Worm (Caenorhabditis elegans) whole organism, L4 larva: ENCODE data around the gene nhr-50.
A peak's percentile ranks its signal among the peaks of the same experiment; 100 is the strongest.

ENCODE experiments used
- F37D6.2 ChIP-seq: sonication (generic microtip); optimal IDR thresholded peaks from 2 replicates; lab custom pipeline; 2016; ENCODE audit warnings: mild to moderate bottlenecking, missing genetic modification characterization, missing compliant biosample characterization
- R02D3.7 ChIP-seq: fragments of 150-350 bp; sonication (generic microtip); optimal IDR thresholded peaks from 3 replicates; lab custom pipeline; 2014; ENCODE audit warnings: missing biosample characterization, missing genetic modification characterization
- Y105C5A.15 ChIP-seq: fragments of 200-800 bp; sonication (Bioruptor generic); IDR thresholded peaks from 2 replicates; pipeline ENCODE4 v1.3.6; 2022; ENCODE audit warnings: missing genetic modification characterization, missing compliant biosample characterization
- Y75B8A.6 ChIP-seq: fragments of 200-800 bp; sonication (Bioruptor generic); IDR thresholded peaks from 2 replicates; pipeline ENCODE4 v1.3.6; 2022; ENCODE audit warnings: missing genetic modification reagents, missing genetic modification characterization, missing compliant biosample characterization
- aha-1 ChIP-seq: fragments of 150-350 bp; peaks from one replicate; lab custom pipeline; 2014; ENCODE audit warnings: missing biosample characterization, missing genetic modification characterization
- ama-1 ChIP-seq: fragments of 150-350 bp; optimal IDR thresholded peaks from 2 replicates; lab custom pipeline; 2014; ENCODE audit warnings: inconsistent platforms, mixed read lengths
- arid-1 ChIP-seq: fragments of 200-800 bp; sonication (Bioruptor generic); conservative IDR thresholded peaks from 2 replicates; pipeline ENCODE4 v1.3.6; 2022; ENCODE audit warnings: missing genetic modification reagents, missing genetic modification characterization, missing compliant biosample characterization
- attf-4 ChIP-seq: sonication (generic microtip); optimal IDR thresholded peaks from 3 replicates; lab custom pipeline; 2017; ENCODE audit warnings: missing biosample characterization, missing genetic modification characterization
- ces-1 ChIP-seq: fragments of 150-350 bp; sonication (generic microtip); optimal IDR thresholded peaks from 4 replicates; lab custom pipeline; 2014; ENCODE audit warnings: missing biosample characterization, missing genetic modification reagents, missing genetic modification characterization
- cey-2 ChIP-seq: sonication (generic microtip); optimal IDR thresholded peaks from 3 replicates; lab custom pipeline; 2017; ENCODE audit warnings: missing genetic modification characterization, mild to moderate bottlenecking, missing compliant biosample characterization, antibody characterized with exemption, borderline replicate concordance; ENCODE audit not compliant: insufficient read depth
- daf-16 ChIP-seq, 3 experiments: sonication (generic microtip); optimal IDR thresholded peaks; 2 replicates each; lab custom pipeline; 2016 to 2017; ENCODE audit warnings: missing genetic modification characterization in 3 of 3, missing genetic modification reagents in 3 of 3, mild to moderate bottlenecking in 2 of 3, missing compliant biosample characterization in 2 of 3, missing biosample characterization in 1 of 3, moderate library complexity in 1 of 3
- daf-19 ChIP-seq: fragments of 200-800 bp; sonication (Bioruptor generic); conservative IDR thresholded peaks from 2 replicates; pipeline ENCODE4 v1.3.6; 2022; ENCODE audit warnings: missing genetic modification characterization, missing compliant biosample characterization
- daf-8 ChIP-seq: fragments of 200-800 bp; sonication (Bioruptor generic); IDR thresholded peaks from 2 replicates; pipeline ENCODE4 v1.3.6; 2022; ENCODE audit warnings: missing genetic modification characterization, missing compliant biosample characterization
- dmd-6 ChIP-seq: fragments of 200-800 bp; sonication (Bioruptor generic); IDR thresholded peaks from 2 replicates; pipeline ENCODE4 v1.3.6; 2022; ENCODE audit warnings: missing genetic modification reagents, missing genetic modification characterization, missing compliant biosample characterization
- dmd-9 ChIP-seq: fragments of 200-800 bp; sonication (Bioruptor generic); IDR thresholded peaks from 2 replicates; pipeline ENCODE4 v1.3.6; 2022; ENCODE audit warnings: missing genetic modification reagents, missing genetic modification characterization, missing compliant biosample characterization
- dpl-1 ChIP-seq: fragments of 150-350 bp; optimal IDR thresholded peaks from 2 replicates; lab custom pipeline; 2014; ENCODE audit warnings: missing biosample characterization, missing genetic modification reagents, missing genetic modification characterization
- dve-1 ChIP-seq: sonication (generic microtip); optimal IDR thresholded peaks from 2 replicates; lab custom pipeline; 2017; ENCODE audit warnings: antibody characterized with exemption, mild to moderate bottlenecking, missing genetic modification characterization, missing compliant biosample characterization; ENCODE audit not compliant: insufficient read depth
- egl-27 ChIP-seq: sonication (generic microtip); optimal IDR thresholded peaks from 3 replicates; lab custom pipeline; 2017; ENCODE audit warnings: missing biosample characterization, missing genetic modification reagents, missing genetic modification characterization
- gei-8 ChIP-seq: fragments of 200-800 bp; sonication (Bioruptor generic); optimal IDR thresholded peaks from 2 replicates; lab custom pipeline; 2018; ENCODE audit warnings: mild to moderate bottlenecking, missing genetic modification characterization, missing compliant biosample characterization
- hlh-30 ChIP-seq: sonication (generic microtip); optimal IDR thresholded peaks from 2 replicates; lab custom pipeline; 2017; ENCODE audit warnings: antibody characterized with exemption, mild to moderate bottlenecking, missing genetic modification characterization, missing compliant biosample characterization; ENCODE audit not compliant: insufficient read depth
- jun-1 ChIP-seq: fragments of 150-350 bp; optimal IDR thresholded peaks from 2 replicates; lab custom pipeline; 2014; ENCODE audit warnings: missing biosample characterization, missing genetic modification reagents, missing genetic modification characterization
- lin-1 ChIP-seq: fragments of 200-800 bp; sonication (Bioruptor generic); IDR thresholded peaks from 2 replicates; pipeline ENCODE4 v1.3.6; 2022; ENCODE audit warnings: missing genetic modification reagents, missing genetic modification characterization, missing compliant biosample characterization
- lin-13 ChIP-seq: fragments of 150-350 bp; optimal IDR thresholded peaks from 2 replicates; lab custom pipeline; 2014; ENCODE audit warnings: missing biosample characterization, missing genetic modification reagents, missing genetic modification characterization
- lin-15B ChIP-seq: fragments of 150-350 bp; sonication (generic microtip); optimal IDR thresholded peaks from 3 replicates; lab custom pipeline; 2014; ENCODE audit warnings: missing biosample characterization, missing genetic modification characterization
- madf-5 ChIP-seq, 2 experiments: fragments of 200-800 bp; sonication (Bioruptor generic); IDR thresholded peaks; 2 replicates each; pipeline ENCODE4 v1.3.6; 2022; ENCODE audit warnings: missing compliant biosample characterization in 2 of 2, missing genetic modification characterization in 2 of 2
- mdl-1 ChIP-seq, 2 experiments: fragments of 150-350 bp in 1 of 2; sonication (generic microtip) in 1 of 2; optimal IDR thresholded peaks; 2 replicates each; lab custom pipeline; 2014 to 2017; ENCODE audit warnings: missing biosample characterization in 2 of 2, missing genetic modification characterization in 2 of 2
- mdt-29 ChIP-seq: fragments of 200-800 bp; sonication (Bioruptor generic); IDR thresholded peaks from 2 replicates; pipeline ENCODE4 v1.3.6; 2022; ENCODE audit warnings: missing genetic modification reagents, missing genetic modification characterization, missing compliant biosample characterization
- mxl-3 ChIP-seq: fragments of 200-800 bp; sonication (Bioruptor generic); optimal IDR thresholded peaks from 2 replicates; lab custom pipeline; 2018; ENCODE audit warnings: mild to moderate bottlenecking, missing genetic modification characterization, missing compliant biosample characterization
- nhr-11 ChIP-seq: fragments of 150-350 bp; optimal IDR thresholded peaks from 2 replicates; lab custom pipeline; 2014; ENCODE audit warnings: missing biosample characterization, missing genetic modification characterization
- nhr-237 ChIP-seq: sonication (generic microtip); optimal IDR thresholded peaks from 2 replicates; lab custom pipeline; 2017; ENCODE audit warnings: missing biosample characterization, missing genetic modification characterization
- nhr-25 ChIP-seq: sonication (generic microtip); optimal IDR thresholded peaks from 2 replicates; lab custom pipeline; 2017; ENCODE audit warnings: missing genetic modification characterization, mild to moderate bottlenecking, missing compliant biosample characterization, antibody characterized with exemption, moderate library complexity, borderline replicate concordance; ENCODE audit not compliant: insufficient read depth
- nhr-28 ChIP-seq: fragments of 150-350 bp; optimal IDR thresholded peaks from 2 replicates; lab custom pipeline; 2014; ENCODE audit warnings: missing biosample characterization, missing genetic modification characterization
- nhr-48 ChIP-seq: sonication (generic microtip); optimal IDR thresholded peaks from 2 replicates; lab custom pipeline; 2016; ENCODE audit warnings: mild to moderate bottlenecking, missing genetic modification characterization, missing compliant biosample characterization
- nhr-6 ChIP-seq: fragments of 150-350 bp; optimal IDR thresholded peaks from 2 replicates; lab custom pipeline; 2014; ENCODE audit warnings: missing biosample characterization, missing genetic modification characterization
- nhr-77 ChIP-seq: fragments of 150-350 bp; optimal IDR thresholded peaks from 2 replicates; lab custom pipeline; 2014; ENCODE audit warnings: missing biosample characterization, missing genetic modification characterization
- pha-4 ChIP-seq, 2 experiments: fragments of 150-350 bp in 1 of 2; fragments of 200-800 bp in 1 of 2; sonication (Bioruptor generic) in 1 of 2; IDR thresholded peaks in 1 of 2; optimal IDR thresholded peaks in 1 of 2; 2 replicates each; pipeline versions ENCODE4 v1.3.6 to Lab custom; 2014 to 2022; ENCODE audit warnings: missing genetic modification characterization in 2 of 2, missing genetic modification reagents in 2 of 2, missing biosample characterization in 1 of 2, missing compliant biosample characterization in 1 of 2
- pqm-1 ChIP-seq: sonication (generic microtip); optimal IDR thresholded peaks from 2 replicates; lab custom pipeline; 2017; ENCODE audit warnings: missing biosample characterization, missing genetic modification characterization
- rbr-2 ChIP-seq: sonication (generic microtip); optimal IDR thresholded peaks from 2 replicates; lab custom pipeline; 2016; ENCODE audit warnings: missing genotype, missing genetic modification characterization, missing compliant biosample characterization
- saeg-2 ChIP-seq: fragments of 200-800 bp; sonication (Bioruptor generic); IDR thresholded peaks from 2 replicates; pipeline ENCODE4 v1.3.6; 2022; ENCODE audit warnings: missing genetic modification reagents, missing genetic modification characterization, missing compliant biosample characterization
- sdz-12 ChIP-seq: fragments of 200-800 bp; sonication (Bioruptor generic); optimal IDR thresholded peaks from 2 replicates; lab custom pipeline; 2018; ENCODE audit warnings: mild to moderate bottlenecking, missing genetic modification characterization, missing compliant biosample characterization
- spr-1 ChIP-seq: sonication (generic microtip); optimal IDR thresholded peaks from 2 replicates; lab custom pipeline; 2016; ENCODE audit warnings: mild to moderate bottlenecking, missing genetic modification characterization, missing compliant biosample characterization
- unc-62 ChIP-seq, 3 experiments: fragments of 150-350 bp in 1 of 3; sonication (generic microtip); optimal IDR thresholded peaks in 2 of 3; peaks in 1 of 3; 1 replicate in 1 of 3; 2 replicates in 2 of 3; lab custom pipeline; 2014 to 2017; ENCODE audit warnings: missing biosample characterization in 3 of 3, missing genetic modification characterization in 3 of 3, missing genetic modification reagents in 3 of 3, missing genotype in 1 of 3
- vab-7 ChIP-seq: fragments of 200-800 bp; sonication (Bioruptor generic); IDR thresholded peaks from 2 replicates; pipeline ENCODE4 v1.3.6; 2022; ENCODE audit warnings: missing genetic modification reagents, missing genetic modification characterization, missing compliant biosample characterization
- zfp-2 ChIP-seq: sonication (generic microtip); optimal IDR thresholded peaks from 2 replicates; lab custom pipeline; 2016; ENCODE audit warnings: mild to moderate bottlenecking, missing genetic modification characterization, missing compliant biosample characterization

The nhr-50 gene

ce11 chrV:16000433-16000832 is at the start of gene nhr-50:
TSS of gene nhr-50 (minus strand) at chrV:16000631.
- TF ChIP-seq F37D6.2: no peak
- no peak for TF ChIP-seq lin-1 (GFP tag; lab: Robert Waterston, UW)
- TF ChIP-seq dmd-6 (GFP tag; lab: Robert Waterston, UW): peak; percentile 90
- no peak for TF ChIP-seq daf-8 (GFP tag; lab: Robert Waterston, UW)
- peak; percentile 67 for TF ChIP-seq nhr-28 (tag; lab: Kevin White, UChicago)
- TF ChIP-seq lin-15B: no peak
- TF ChIP-seq egl-27 (tag; lab: Kevin White, UChicago): no peak
- no peak for TF ChIP-seq ama-1 (lab: Kevin White, UChicago)
- TF ChIP-seq unc-62 (GFP tag; optimal IDR thresholded peaks at IDR 0.05 in 1 of 2; lab: Kevin White, UChicago): peak in 1 of 2 experiments; percentile 1
- no peak for TF ChIP-seq unc-62 (tag; optimal IDR thresholded peaks at IDR 0.05; lab: Kevin White, UChicago)
- peak; percentile 93 for TF ChIP-seq nhr-6 (tag; lab: Kevin White, UChicago)
- no peak for TF ChIP-seq zfp-2 (tag; lab: Kevin White, UChicago)
- no peak for TF ChIP-seq pha-4 (GFP tag; IDR thresholded peaks at IDR 0.05; lab: Robert Waterston, UW)
- TF ChIP-seq pha-4 (tag; optimal IDR thresholded peaks at IDR 0.05; lab: Kevin White, UChicago): peak; percentile 86
- no peak for TF ChIP-seq Y75B8A.6
- no peak for TF ChIP-seq Y105C5A.15 (GFP tag; lab: Robert Waterston, UW)
- peak; percentile 35 for TF ChIP-seq pqm-1 (tag; lab: Kevin White, UChicago)
- no peak for TF ChIP-seq madf-5 (GFP tag; IDR thresholded peaks at IDR 0.05; lab: Robert Waterston, UW)
- no peak for TF ChIP-seq mdt-29 (GFP tag; lab: Robert Waterston, UW)
- peak; percentile 18 for TF ChIP-seq jun-1 (tag; lab: Kevin White, UChicago)
- TF ChIP-seq dve-1 (tag; lab: Kevin White, UChicago): peak; percentile 85
- TF ChIP-seq attf-4 (tag; lab: Kevin White, UChicago): no peak
- TF ChIP-seq daf-19 (GFP tag; lab: Robert Waterston, UW): 0 out of 2 replicates have a peak, but pooled peaks have one; percentile 51
- 0 out of 2 replicates have a peak, but pooled peaks have one; percentile 8 for TF ChIP-seq arid-1 (GFP tag; lab: Robert Waterston, UW)
- TF ChIP-seq nhr-237: no peak
- no peak for TF ChIP-seq nhr-25 (tag; lab: Kevin White, UChicago)
- TF ChIP-seq R02D3.7 (tag; lab: Kevin White, UChicago): no peak
- TF ChIP-seq lin-13 (GFP tag; lab: Kevin White, UChicago): no peak
- TF ChIP-seq gei-8 (GFP tag; lab: Kevin White, UChicago): no peak
- TF ChIP-seq vab-7: no peak
- TF ChIP-seq cey-2 (tag; lab: Kevin White, UChicago): no peak
- TF ChIP-seq aha-1 (tag; lab: Kevin White, UChicago): peak; percentile 39
- peak; percentile 80 for TF ChIP-seq hlh-30 (tag; lab: Kevin White, UChicago)
- no peak for TF ChIP-seq rbr-2
- no peak for TF ChIP-seq dmd-9 (GFP tag; lab: Robert Waterston, UW)
- TF ChIP-seq sdz-12 (GFP tag; lab: Kevin White, UChicago): no peak
- no peak for TF ChIP-seq ces-1 (GFP tag; lab: Kevin White, UChicago)
- TF ChIP-seq saeg-2: no peak
- TF ChIP-seq nhr-48 (tag; lab: Kevin White, UChicago): peak; percentile 44
- TF ChIP-seq daf-16 (GFP tag; optimal IDR thresholded peaks at IDR 0.05; lab: Kevin White, UChicago): no peak
- no peak for TF ChIP-seq daf-16 (tag; optimal IDR thresholded peaks at IDR 0.05; lab: Kevin White, UChicago)
- peak; percentile 14 for TF ChIP-seq mxl-3 (GFP tag; lab: Kevin White, UChicago)
- no peak for TF ChIP-seq nhr-11 (tag; lab: Kevin White, UChicago)
- TF ChIP-seq nhr-77: peak; percentile 66
- TF ChIP-seq mdl-1 (tag; optimal IDR thresholded peaks at IDR 0.05; lab: Kevin White, UChicago): peak; percentile 1 to 73
- no peak for TF ChIP-seq spr-1 (tag; lab: Kevin White, UChicago)
- TF ChIP-seq dpl-1 (GFP tag; lab: Kevin White, UChicago): peak; percentile 31
